Worm (Caenorhabditis elegans) whole organism, L1 larva: Measurements from ENCODE around the gene chmp-7.

Source experiments
- C16A3.4 ChIP-seq: fragments of 150-350 bp; optimal IDR thresholded peaks from 2 replicates; lab custom pipeline; 2014; ENCODE audit warnings: missing biosample characterization, missing genetic modification characterization
- C34B4.2 ChIP-seq: sonication (generic microtip); optimal IDR thresholded peaks from 2 replicates; lab custom pipeline; 2017; ENCODE audit warnings: mild to moderate bottlenecking, missing genetic modification characterization, missing compliant biosample characterization
- F16B12.6 ChIP-seq: fragments of 150-350 bp; optimal IDR thresholded peaks from 2 replicates; lab custom pipeline; 2014; ENCODE audit warnings: missing biosample characterization, missing genetic modification characterization
- aha-1 ChIP-seq: fragments of 150-350 bp; optimal IDR thresholded peaks from 2 replicates; lab custom pipeline; 2014; ENCODE audit warnings: missing biosample characterization, missing genetic modification characterization
- ama-1 ChIP-seq: fragments of 150-350 bp; optimal IDR thresholded peaks from 2 replicates; lab custom pipeline; 2014
- ceh-63 ChIP-seq: fragments of 200-800 bp; sonication (Bioruptor generic); optimal IDR thresholded peaks from 2 replicates; lab custom pipeline; 2018; ENCODE audit warnings: mild to moderate bottlenecking, missing genetic modification characterization, missing compliant biosample characterization
- ceh-88 ChIP-seq: fragments of 200-800 bp; sonication (Bioruptor generic); IDR thresholded peaks from 2 replicates; pipeline ENCODE4 v1.3.6; 2022; ENCODE audit warnings: missing genetic modification characterization, missing compliant biosample characterization
- ceh-90 ChIP-seq: sonication (generic microtip); optimal IDR thresholded peaks from 2 replicates; lab custom pipeline; 2016; ENCODE audit warnings: missing genetic modification characterization, missing compliant biosample characterization
- ces-1 ChIP-seq: fragments of 150-350 bp; optimal IDR thresholded peaks from 2 replicates; lab custom pipeline; 2014; ENCODE audit warnings: missing biosample characterization, missing genetic modification reagents, missing genetic modification characterization
- dpl-1 ChIP-seq, 3 experiments: fragments of 150-350 bp in 2 of 3; sonication (generic microtip) in 1 of 3; optimal IDR thresholded peaks; 2 replicates each; lab custom pipeline; 2014 to 2017; ENCODE audit warnings: missing biosample characterization in 3 of 3, missing genetic modification characterization in 3 of 3, missing genetic modification reagents in 3 of 3
- dsc-1 ChIP-seq: sonication (generic microtip); optimal IDR thresholded peaks from 2 replicates; lab custom pipeline; 2016; ENCODE audit warnings: mild to moderate bottlenecking, missing genetic modification characterization, missing compliant biosample characterization
- efl-1 ChIP-seq, 4 experiments: fragments of 150-350 bp; optimal IDR thresholded peaks in 3 of 4; peaks in 1 of 4; 1 replicate in 1 of 4; 2 replicates in 3 of 4; lab custom pipeline; 2014; ENCODE audit warnings: missing biosample characterization in 2 of 4, missing genetic modification characterization in 2 of 4, missing genetic modification reagents in 2 of 4
- egl-13 ChIP-seq: sonication (generic microtip); optimal IDR thresholded peaks from 2 replicates; lab custom pipeline; 2016; ENCODE audit warnings: missing genotype, missing genetic modification reagents, missing genetic modification characterization, missing compliant biosample characterization
- egl-27 ChIP-seq, 2 experiments: fragments of 150-350 bp in 1 of 2; sonication (generic microtip); optimal IDR thresholded peaks; 3 replicates each; lab custom pipeline; 2017 to 2018; ENCODE audit warnings: missing biosample characterization in 2 of 2, missing genetic modification characterization in 2 of 2, missing genetic modification reagents in 2 of 2
- elt-2 ChIP-seq: sonication (generic microtip); optimal IDR thresholded peaks from 2 replicates; lab custom pipeline; 2016; ENCODE audit warnings: missing genetic modification characterization, mild to moderate bottlenecking, inconsistent platforms, missing compliant biosample characterization, missing genetic modification reagents
- elt-3 ChIP-seq, 6 experiments: fragments of 150-350 bp in 1 of 6; sonication (generic microtip); optimal IDR thresholded peaks; 2 replicates each; lab custom pipeline; 2017 to 2018; ENCODE audit warnings: missing biosample characterization in 6 of 6, missing genetic modification characterization in 6 of 6, inconsistent platforms in 1 of 6
- ets-5 ChIP-seq: fragments of 200-800 bp; sonication (Bioruptor generic); IDR thresholded peaks from 2 replicates; pipeline ENCODE4 v1.3.6; 2022; ENCODE audit warnings: missing genetic modification characterization, missing compliant biosample characterization
- fkh-10 ChIP-seq: sonication (generic microtip); optimal IDR thresholded peaks from 2 replicates; lab custom pipeline; 2017; ENCODE audit warnings: missing biosample characterization, missing genetic modification reagents, missing genetic modification characterization
- fkh-8 ChIP-seq: sonication (generic microtip); optimal IDR thresholded peaks from 2 replicates; lab custom pipeline; 2016; ENCODE audit warnings: mild to moderate bottlenecking, missing genetic modification characterization, missing compliant biosample characterization
- fos-1 ChIP-seq: fragments of 150-350 bp; optimal IDR thresholded peaks from 2 replicates; lab custom pipeline; 2014; ENCODE audit warnings: missing biosample characterization, missing genetic modification characterization
- hlh-17 ChIP-seq: fragments of 200-800 bp; sonication (Bioruptor generic); optimal IDR thresholded peaks from 2 replicates; lab custom pipeline; 2018; ENCODE audit warnings: missing genetic modification characterization, mild to moderate bottlenecking, missing compliant biosample characterization, moderate library complexity, borderline replicate concordance
- hlh-4 ChIP-seq: sonication (generic microtip); optimal IDR thresholded peaks from 2 replicates; lab custom pipeline; 2016; ENCODE audit warnings: mild to moderate bottlenecking, missing genetic modification characterization, missing compliant biosample characterization
- hpl-2 ChIP-seq: fragments of 150-350 bp; optimal IDR thresholded peaks from 2 replicates; lab custom pipeline; 2014; ENCODE audit warnings: missing biosample characterization, missing genetic modification reagents, missing genetic modification characterization
- irx-1 ChIP-seq: sonication (generic microtip); optimal IDR thresholded peaks from 2 replicates; lab custom pipeline; 2016; ENCODE audit warnings: missing genetic modification characterization, missing compliant biosample characterization
- isw-1 ChIP-seq: fragments of 200-800 bp; sonication (Bioruptor generic); IDR thresholded peaks from 2 replicates; pipeline ENCODE4 v1.3.6; 2022; ENCODE audit warnings: missing genetic modification characterization, missing compliant biosample characterization
- jun-1 ChIP-seq: fragments of 150-350 bp; optimal IDR thresholded peaks from 2 replicates; lab custom pipeline; 2014; ENCODE audit warnings: missing biosample characterization, missing genetic modification reagents, missing genetic modification characterization
- lin-13 ChIP-seq: fragments of 150-350 bp; optimal IDR thresholded peaks from 2 replicates; lab custom pipeline; 2014; ENCODE audit warnings: missing biosample characterization, missing genetic modification reagents, missing genetic modification characterization
- lin-14 ChIP-seq: fragments of 200-800 bp; sonication (Bioruptor generic); optimal IDR thresholded peaks from 2 replicates; lab custom pipeline; 2018; ENCODE audit warnings: mild to moderate bottlenecking, missing genetic modification characterization, moderate library complexity, missing compliant biosample characterization
- lin-15B ChIP-seq: fragments of 150-350 bp; sonication (generic microtip); optimal IDR thresholded peaks from 3 replicates; lab custom pipeline; 2014; ENCODE audit warnings: missing biosample characterization, missing genetic modification characterization
- lin-35 ChIP-seq, 2 experiments: fragments of 150-350 bp; optimal IDR thresholded peaks; 2 replicates each; lab custom pipeline; 2014; ENCODE audit warnings: missing biosample characterization in 2 of 2, missing genetic modification characterization in 2 of 2, missing genetic modification reagents in 2 of 2
- lsy-2 ChIP-seq, 2 experiments: fragments of 150-350 bp; optimal IDR thresholded peaks; 2 replicates each; lab custom pipeline; 2014; ENCODE audit warnings: missing biosample characterization in 2 of 2, missing genetic modification characterization in 2 of 2
- mab-9 ChIP-seq: fragments of 200-800 bp; sonication (Bioruptor generic); IDR thresholded peaks from 2 replicates; pipeline ENCODE4 v1.3.6; 2022; ENCODE audit warnings: missing genetic modification reagents, missing genetic modification characterization, missing compliant biosample characterization
- mdl-1 ChIP-seq, 2 experiments: fragments of 150-350 bp; optimal IDR thresholded peaks; 2 replicates each; lab custom pipeline; 2014 to 2017; ENCODE audit warnings: missing biosample characterization in 2 of 2, missing genetic modification characterization in 2 of 2, inconsistent platforms in 1 of 2
- mep-1 ChIP-seq: fragments of 150-350 bp; optimal IDR thresholded peaks from 2 replicates; lab custom pipeline; 2014; ENCODE audit warnings: missing biosample characterization, missing genetic modification characterization
- nhr-11 ChIP-seq: fragments of 150-350 bp; optimal IDR thresholded peaks from 2 replicates; lab custom pipeline; 2014; ENCODE audit warnings: missing biosample characterization, missing genetic modification characterization
- nhr-20 ChIP-seq: sonication (generic microtip); optimal IDR thresholded peaks from 2 replicates; lab custom pipeline; 2016; ENCODE audit warnings: mild to moderate bottlenecking, missing genetic modification characterization, missing compliant biosample characterization
- nhr-237 ChIP-seq: fragments of 150-350 bp; optimal IDR thresholded peaks from 2 replicates; lab custom pipeline; 2014; ENCODE audit warnings: missing biosample characterization, missing genetic modification characterization
- nhr-28 ChIP-seq: fragments of 150-350 bp; optimal IDR thresholded peaks from 2 replicates; lab custom pipeline; 2014; ENCODE audit warnings: missing biosample characterization, missing genetic modification characterization
- nhr-47 ChIP-seq: sonication (generic microtip); optimal IDR thresholded peaks from 2 replicates; lab custom pipeline; 2016; ENCODE audit warnings: mild to moderate bottlenecking, missing genetic modification characterization, moderate library complexity, missing compliant biosample characterization
- nhr-71 ChIP-seq: sonication (generic microtip); optimal IDR thresholded peaks from 2 replicates; lab custom pipeline; 2016; ENCODE audit warnings: mild to moderate bottlenecking, missing genetic modification characterization, moderate library complexity, missing compliant biosample characterization
- nhr-77 ChIP-seq: fragments of 150-350 bp; optimal IDR thresholded peaks from 2 replicates; lab custom pipeline; 2014; ENCODE audit warnings: missing biosample characterization, missing genetic modification characterization
- nhr-84 ChIP-seq: sonication (generic microtip); optimal IDR thresholded peaks from 2 replicates; lab custom pipeline; 2017; ENCODE audit warnings: missing biosample characterization, missing genetic modification characterization
- pag-3 ChIP-seq: sonication (generic microtip); optimal IDR thresholded peaks from 2 replicates; lab custom pipeline; 2017; ENCODE audit warnings: missing genetic modification characterization, mild to moderate bottlenecking, missing compliant biosample characterization, antibody characterized with exemption, borderline replicate concordance; ENCODE audit not compliant: insufficient read depth
- pqm-1 ChIP-seq: sonication (generic microtip); optimal IDR thresholded peaks from 3 replicates; lab custom pipeline; 2017; ENCODE audit warnings: missing biosample characterization, missing genetic modification characterization
- rnt-1 ChIP-seq: sonication (generic microtip); optimal IDR thresholded peaks from 2 replicates; lab custom pipeline; 2016; ENCODE audit warnings: mild to moderate bottlenecking, missing genetic modification characterization, moderate library complexity, missing compliant biosample characterization
- skn-1 ChIP-seq: fragments of 150-350 bp; optimal IDR thresholded peaks from 2 replicates; lab custom pipeline; 2014; ENCODE audit warnings: missing biosample characterization, missing genetic modification characterization
- snpc-4 ChIP-seq: fragments of 150-350 bp; optimal IDR thresholded peaks from 2 replicates; lab custom pipeline; 2014; ENCODE audit warnings: missing biosample characterization, missing genetic modification characterization
- sptf-1 ChIP-seq: fragments of 150-350 bp; optimal IDR thresholded peaks from 2 replicates; lab custom pipeline; 2014; ENCODE audit warnings: missing biosample characterization, missing genetic modification characterization
- sup-37 ChIP-seq: fragments of 200-800 bp; sonication (Bioruptor generic); optimal IDR thresholded peaks from 2 replicates; lab custom pipeline; 2018; ENCODE audit warnings: mild to moderate bottlenecking, missing genetic modification characterization, missing compliant biosample characterization
- tlp-1 ChIP-seq: fragments of 150-350 bp; optimal IDR thresholded peaks from 2 replicates; lab custom pipeline; 2014; ENCODE audit warnings: missing biosample characterization, missing genetic modification characterization
- unc-30 ChIP-seq: sonication (generic microtip); optimal IDR thresholded peaks from 2 replicates; lab custom pipeline; 2017; ENCODE audit warnings: missing biosample characterization, missing genetic modification characterization
- ztf-11 ChIP-seq, 2 experiments: sonication (generic microtip); optimal IDR thresholded peaks; 2 replicates each; lab custom pipeline; 2016 to 2017; ENCODE audit warnings: missing genetic modification characterization in 2 of 2, missing biosample characterization in 1 of 2, missing compliant biosample characterization in 1 of 2

chmp-7 gene

DNA sequence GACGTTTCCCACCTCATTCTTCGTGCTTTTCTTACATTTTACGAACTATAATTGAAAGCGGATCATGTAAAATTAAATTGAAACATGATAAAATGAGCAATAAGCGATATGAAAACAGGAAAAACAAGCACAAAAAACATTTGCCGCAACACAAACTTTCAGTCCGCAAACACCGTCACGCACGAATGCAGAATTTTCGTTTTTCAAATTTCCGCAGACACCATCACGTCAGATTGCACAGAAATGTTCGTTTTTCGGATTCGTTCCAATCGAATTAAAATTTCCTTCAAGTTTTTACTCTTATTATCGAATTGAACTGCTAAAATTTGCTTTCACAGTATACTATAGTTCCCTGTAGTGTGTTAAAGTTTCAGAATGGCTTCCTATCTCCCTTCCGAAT lies at the start of gene chmp-7:
TSS of gene chmp-7 (plus strand) at position 369 of the 400 bp plus-strand sequence.
- TF ChIP-seq lin-35 (GFP tag; optimal IDR thresholded peaks at IDR 0.05; lab: Kevin White, UChicago), result peak; percentile 90 to 93
- TF ChIP-seq unc-30, result no peak
- peak; percentile 57 for TF ChIP-seq ces-1 (GFP tag; lab: Kevin White, UChicago)
- peak in 1 of 2 experiments; percentile 50 for TF ChIP-seq mdl-1 (tag; optimal IDR thresholded peaks at IDR 0.05; lab: Kevin White, UChicago)
- peak; percentile 71 for TF ChIP-seq dsc-1 (tag; lab: Kevin White, UChicago)
- no peak for TF ChIP-seq elt-2 (tag; lab: Kevin White, UChicago)
- peak; percentile 61 for TF ChIP-seq skn-1 (tag; lab: Kevin White, UChicago)
- TF ChIP-seq pqm-1 (tag; lab: Kevin White, UChicago), result no peak
- peak; percentile 88 for TF ChIP-seq nhr-47 (tag; lab: Kevin White, UChicago)
- peak; percentile 79 for TF ChIP-seq fkh-8 (tag; lab: Kevin White, UChicago)
- peak in 1 of 2 experiments; percentile 58 for TF ChIP-seq ztf-11 (tag; optimal IDR thresholded peaks at IDR 0.05; lab: Kevin White, UChicago)
- TF ChIP-seq C34B4.2 (tag; lab: Kevin White, UChicago), result no peak
- TF ChIP-seq hpl-2 (GFP tag; lab: Kevin White, UChicago), result peak; percentile 40
- peak; percentile 99 for TF ChIP-seq mep-1 (tag; lab: Kevin White, UChicago)
- peak; percentile 82 for TF ChIP-seq fos-1 (tag; lab: Kevin White, UChicago)
- no peak for TF ChIP-seq egl-27 (tag; optimal IDR thresholded peaks at IDR 0.05; lab: Kevin White, UChicago)
- TF ChIP-seq nhr-20 (tag; lab: Kevin White, UChicago), result peak; percentile 87
- TF ChIP-seq lin-13, result peak; percentile 79
- TF ChIP-seq nhr-84 (tag; lab: Kevin White, UChicago), result no peak
- no peak for TF ChIP-seq hlh-17
- no peak for TF ChIP-seq ceh-63
- TF ChIP-seq pag-3 (tag; lab: Kevin White, UChicago), result peak; percentile 74
- TF ChIP-seq nhr-71 (tag; lab: Kevin White, UChicago), result peak; percentile 91
- peak; percentile 96 for TF ChIP-seq C16A3.4
- TF ChIP-seq isw-1 (GFP tag; lab: Robert Waterston, UW), result peak; percentile 80
- no peak for TF ChIP-seq tlp-1 (tag; lab: Kevin White, UChicago)
- TF ChIP-seq lsy-2 (tag; optimal IDR thresholded peaks at IDR 0.05; lab: Kevin White, UChicago), result peak; percentile 90 to 93
- TF ChIP-seq nhr-11 (tag; lab: Kevin White, UChicago), result no peak
- peak; percentile 92 for TF ChIP-seq rnt-1 (tag; lab: Kevin White, UChicago)
- TF ChIP-seq ets-5 (GFP tag; lab: Robert Waterston, UW), result no peak
- TF ChIP-seq ceh-88 (GFP tag; lab: Robert Waterston, UW), result peak; percentile 57
- peak; percentile 89 to 91 for TF ChIP-seq efl-1 (optimal IDR thresholded peaks at IDR 0.05; lab: Kevin White, UChicago)
- TF ChIP-seq efl-1 (GFP tag; optimal IDR thresholded peaks at IDR 0.05 in 1 of 2; lab: Kevin White, UChicago), result peak; percentile 89 to 99
- TF ChIP-seq sptf-1 (tag; lab: Kevin White, UChicago), result no peak
- peak; percentile 30 for TF ChIP-seq nhr-237 (tag; lab: Kevin White, UChicago)
- peak; percentile 44; the same call in 1 of the 2 replicates for TF ChIP-seq mab-9 (GFP tag; lab: Robert Waterston, UW)
- no peak for TF ChIP-seq aha-1 (tag; lab: Kevin White, UChicago)
- peak; percentile 81 for TF ChIP-seq nhr-77
- TF ChIP-seq elt-3 (tag; optimal IDR thresholded peaks at IDR 0.05; lab: Kevin White, UChicago), result peak in 3 of 6 experiments; percentile 57 to 85 (median 80)
- TF ChIP-seq dpl-1 (GFP tag; optimal IDR thresholded peaks at IDR 0.05; lab: Kevin White, UChicago), result peak; percentile 87 to 90 (median 90)
- no peak for TF ChIP-seq ceh-90 (tag; lab: Kevin White, UChicago)
- TF ChIP-seq lin-15B (tag; lab: Kevin White, UChicago), result peak; percentile 81
- peak; percentile 75 for TF ChIP-seq irx-1 (tag; lab: Kevin White, UChicago)
- TF ChIP-seq sup-37, result peak; percentile 56
- peak; percentile 100 for TF ChIP-seq F16B12.6 (tag; lab: Kevin White, UChicago)
- no peak for TF ChIP-seq hlh-4
- peak; percentile 44 for TF ChIP-seq fkh-10 (GFP tag; lab: Kevin White, UChicago)
- TF ChIP-seq snpc-4, result peak; percentile 78
- TF ChIP-seq egl-13 (tag; lab: Kevin White, UChicago), result peak; percentile 36
- peak; percentile 23 for TF ChIP-seq ama-1
- no peak for TF ChIP-seq nhr-28 (tag; lab: Kevin White, UChicago)
- TF ChIP-seq lin-14 (GFP tag; lab: Kevin White, UChicago), result peak; percentile 98
- TF ChIP-seq jun-1 (tag; lab: Kevin White, UChicago), result peak; percentile 85
